Fruit fly (Drosophila melanogaster): Measurements from ENCODE around the gene CG33658.

DNA sequence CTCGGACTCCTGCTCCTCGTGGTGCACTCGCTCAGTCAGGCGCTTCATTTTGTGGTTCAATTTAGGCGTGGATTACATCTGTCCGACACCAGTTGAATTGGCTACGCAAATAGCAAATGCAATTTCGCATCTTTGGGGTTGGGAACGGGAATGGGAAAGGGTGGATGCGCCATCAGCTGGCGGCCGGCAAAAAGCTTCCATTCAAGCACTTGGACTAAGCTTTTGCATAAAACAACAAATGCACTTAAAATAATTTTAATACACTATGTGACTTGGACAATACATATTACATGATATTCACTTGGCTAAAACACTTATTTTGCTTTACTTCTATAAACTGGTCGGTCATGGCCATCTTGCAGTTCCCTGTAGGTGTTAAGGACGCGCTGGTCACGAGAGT, 15.2 kb upstream of the CG33658 start, which contains the start of gene HDAC11:
- TF ChIP-seq CG10348 (GFP tag; IDR thresholded peaks at IDR 0.05) (no peak), CG32121 (GFP tag; IDR thresholded peaks at IDR 0.05) (0 out of 2 replicates have a peak, but pooled peaks have one; percentile 27)

Measured in whole organism, pupa.